Worm (Caenorhabditis elegans): ENCODE data around the gene mca-3.

The mca-3 gene

ce11 chrIV:3086825-3087224, 46.1 kb downstream of the mca-3 start, which contains the start of gene Y67D8C.9:
Gene Y67D8C.9, minus strand, starts transcription at chrIV:3086925.
- no peak for TF ChIP-seq snpc-4 (GFP tag; optimal IDR thresholded peaks at IDR 0.05)
- TF ChIP-seq snpc-4 (tag; optimal IDR thresholded peaks at IDR 0.05), result no peak
- TF ChIP-seq madf-8 (GFP tag; conservative IDR thresholded peaks at IDR 0.05), result no peak
- TF ChIP-seq ztf-22 (GFP tag; optimal IDR thresholded peaks at IDR 0.05), result no peak
- TF ChIP-seq mel-28 (tag; optimal IDR thresholded peaks at IDR 0.05; ENCODE audit: borderline replicate concordance), result no peak
- no peak for TF ChIP-seq F23B12.7 (tag; optimal IDR thresholded peaks at IDR 0.05; ENCODE audit: insufficient read depth)

ce11 chrIV:3076802-3077201, 56.1 kb downstream of the mca-3 start:
- TF ChIP-seq mcd-1 (GFP tag; IDR thresholded peaks at IDR 0.05) (0 out of 2 replicates have a peak, but pooled peaks have one; percentile 13), zim-3 (tag; optimal IDR thresholded peaks at IDR 0.05) (no peak)

- TF ChIP-seq cebp-1 (GFP tag; IDR thresholded peaks at IDR 0.05) (no peak), cebp-1 (tag; optimal IDR thresholded peaks at IDR 0.05) (no peak), B0035.1 (tag; optimal IDR thresholded peaks at IDR 0.05) (no peak), let-526 (GFP tag; IDR thresholded peaks at IDR 0.05) (no peak), lir-1 (GFP tag; conservative IDR thresholded peaks at IDR 0.05) (no peak), tbp1 (GFP tag; optimal IDR thresholded peaks at IDR 0.05) (no peak), Y67H2A.10 (GFP tag; conservative IDR thresholded peaks at IDR 0.05) (no peak), ztf-3 (GFP tag; optimal IDR thresholded peaks at IDR 0.05) (no peak), unc-62 (GFP tag; optimal IDR thresholded peaks at IDR 0.05) (no peak)
Measured at ce11 chrIV:3076207-3076606, 56.7 kb downstream of the mca-3 start, which contains the start of gene Y67D8C.22. Gene Y67D8C.22, minus strand, starts transcription at chrIV:3076307.

ce11 chrIV:3071997-3072396, 61.0 kb downstream of the mca-3 start, which contains the start of gene Y67D8C.2:
Gene Y67D8C.2, plus strand, starts transcription at chrIV:3072297.
- TF ChIP-seq lin-35 (GFP tag; optimal IDR thresholded peaks at IDR 0.05) (no peak), Y79H2A.3 (GFP tag; conservative IDR thresholded peaks at IDR 0.05) (no peak), dpl-1 (GFP tag; optimal IDR thresholded peaks at IDR 0.05) (no peak), chd-7 (tag; optimal IDR thresholded peaks at IDR 0.05) (no peak), lsy-27 (tag; optimal IDR thresholded peaks at IDR 0.05; ENCODE audit: borderline replicate concordance, insufficient read depth) (no peak), snpc-3.4 (tag; optimal IDR thresholded peaks at IDR 0.05) (no peak), hlh-12 (tag; optimal IDR thresholded peaks at IDR 0.05) (no peak), ztf-22 (GFP tag; optimal IDR thresholded peaks at IDR 0.05) (no peak), F55B11.4 (tag; optimal IDR thresholded peaks at IDR 0.05; ENCODE audit: borderline replicate concordance, insufficient read depth) (no peak), ets-4 (GFP tag; optimal IDR thresholded peaks at IDR 0.05) (no peak), mcd-1 (GFP tag; IDR thresholded peaks at IDR 0.05) (no peak)

ce11 chrIV:3069619-3070260, 63.2 kb downstream of the mca-3 start, which contains the start of gene cpg-9:
Gene cpg-9, minus strand, starts transcription at chrIV:3070210.
- TF ChIP-seq repo-1 (tag; optimal IDR thresholded peaks at IDR 0.05) (no peak), ceh-100 (GFP tag; IDR thresholded peaks at IDR 0.05) (no peak), B0019.2 (GFP tag; conservative IDR thresholded peaks at IDR 0.05) (no peak), Y67H2A.10 (GFP tag; conservative IDR thresholded peaks at IDR 0.05) (no peak), madf-3 (GFP tag; IDR thresholded peaks at IDR 0.05) (no peak), pbrm-1 (GFP tag; IDR thresholded peaks at IDR 0.05) (no peak), attf-6 (GFP tag; IDR thresholded peaks at IDR 0.05) (no peak), mes-4 (tag; optimal IDR thresholded peaks at IDR 0.05) (no peak)
